Fruit fly (Drosophila melanogaster) S2 (cell line): Measurements from ENCODE around the gene Pgls.
A peak's percentile ranks its signal among the peaks of the same experiment; 100 is the strongest.

Experiments used
- CG8478 ChIP-seq: fragments of >200 bp; optimal IDR thresholded peaks from 2 replicates; lab custom pipeline; 2018
- CTCF ChIP-seq, 2 experiments: fragments of >200 bp; optimal IDR thresholded peaks; 2 replicates each; lab custom pipeline; 2018

Pgls gene

dm6 chrX:10822678-10823440 is 24.4 kb upstream of the Pgls start:
- TF ChIP-seq CTCF (optimal IDR thresholded peaks at IDR 0.05; lab: Kevin White, UChicago) = no peak
- TF ChIP-seq CG8478 (lab: Kevin White, UChicago) = no peak

dm6 chrX:10823441-10823818 is 23.8 kb upstream of the Pgls start:
- TF ChIP-seq CG8478 (lab: Kevin White, UChicago) = no peak
- TF ChIP-seq CTCF (optimal IDR thresholded peaks at IDR 0.05; lab: Kevin White, UChicago) = no peak

- TF ChIP-seq CG8478 (lab: Kevin White, UChicago) (no peak), CTCF (optimal IDR thresholded peaks at IDR 0.05; lab: Kevin White, UChicago) (no peak)
Measured at dm6 chrX:10824227-10824702, 23.0 kb upstream of the Pgls start, which contains the start of gene Imp. Gene Imp, minus strand, starts transcription at chrX:10824277.

dm6 chrX:10825349-10826129 is 21.7 kb upstream of the Pgls start:
- no peak for TF ChIP-seq CG8478 (lab: Kevin White, UChicago)
- no peak for TF ChIP-seq CTCF (optimal IDR thresholded peaks at IDR 0.05; lab: Kevin White, UChicago)

dm6 chrX:10827301-10827700 is 19.9 kb upstream of the Pgls start:
- TF ChIP-seq CTCF (optimal IDR thresholded peaks at IDR 0.05; lab: Kevin White, UChicago) (no peak), CG8478 (lab: Kevin White, UChicago) (no peak)

- peak; percentile 94 to 98 for TF ChIP-seq CTCF (optimal IDR thresholded peaks at IDR 0.05; lab: Kevin White, UChicago)
- no peak for TF ChIP-seq CG8478 (lab: Kevin White, UChicago)
Measured at dm6 chrX:10832369-10832768, 14.9 kb upstream of the Pgls start.

dm6 chrX:10835631-10836030 is 11.6 kb upstream of the Pgls start:
- no peak for TF ChIP-seq CTCF (optimal IDR thresholded peaks at IDR 0.05; lab: Kevin White, UChicago)
- TF ChIP-seq CG8478 (lab: Kevin White, UChicago) = no peak

- TF ChIP-seq CTCF (optimal IDR thresholded peaks at IDR 0.05; lab: Kevin White, UChicago) (no peak), CG8478 (lab: Kevin White, UChicago) (no peak)
Measured at dm6 chrX:10838962-10839361, 8.3 kb upstream of the Pgls start, which contains the start of gene CG15210. Gene CG15210, plus strand, starts transcription at chrX:10839230.

- TF ChIP-seq CG8478 (lab: Kevin White, UChicago) (no peak), CTCF (optimal IDR thresholded peaks at IDR 0.05; lab: Kevin White, UChicago) (no peak)
Measured at dm6 chrX:10840892-10841564, 6.2 kb upstream of the Pgls start.

dm6 chrX:10841717-10842255 is 5.5 kb upstream of the Pgls start, which contains the start of gene CG15209:
Gene CG15209, plus strand, starts transcription at chrX:10842205.
- no peak for TF ChIP-seq CTCF (optimal IDR thresholded peaks at IDR 0.05; lab: Kevin White, UChicago)
- TF ChIP-seq CG8478 (lab: Kevin White, UChicago) = no peak

- TF ChIP-seq CTCF (optimal IDR thresholded peaks at IDR 0.05; lab: Kevin White, UChicago) (no peak), CG8478 (lab: Kevin White, UChicago) (no peak)
Measured at dm6 chrX:10844807-10845206, 2.4 kb upstream of the Pgls start, which contains the start of gene CG32669. Gene CG32669, minus strand, starts transcription at chrX:10845081.

dm6 chrX:10845256-10845655 is 2.0 kb upstream of the Pgls start:
- no peak for TF ChIP-seq CTCF (optimal IDR thresholded peaks at IDR 0.05; lab: Kevin White, UChicago)
- TF ChIP-seq CG8478 (lab: Kevin White, UChicago) = no peak

- no peak for TF ChIP-seq CTCF (optimal IDR thresholded peaks at IDR 0.05; lab: Kevin White, UChicago)
- TF ChIP-seq CG8478 (lab: Kevin White, UChicago) = no peak
Measured at dm6 chrX:10846972-10847435, 234 bp upstream of the Pgls start, which contains the start of gene sbr. Gene sbr, minus strand, starts transcription at chrX:10847092.

- no peak for TF ChIP-seq CG8478 (lab: Kevin White, UChicago)
- TF ChIP-seq CTCF (optimal IDR thresholded peaks at IDR 0.05; lab: Kevin White, UChicago) = no peak
Measured at dm6 chrX:10847447-10847846, 209 bp downstream of the Pgls start.
